Worm (Caenorhabditis elegans): ENCODE measurements around the gene C09E7.7.
"Not testable (repeated sequence)": the region's sequence is repeated elsewhere in the genome, so short reads cannot be mapped to it uniquely, and the experiment has no call there.

DNA sequence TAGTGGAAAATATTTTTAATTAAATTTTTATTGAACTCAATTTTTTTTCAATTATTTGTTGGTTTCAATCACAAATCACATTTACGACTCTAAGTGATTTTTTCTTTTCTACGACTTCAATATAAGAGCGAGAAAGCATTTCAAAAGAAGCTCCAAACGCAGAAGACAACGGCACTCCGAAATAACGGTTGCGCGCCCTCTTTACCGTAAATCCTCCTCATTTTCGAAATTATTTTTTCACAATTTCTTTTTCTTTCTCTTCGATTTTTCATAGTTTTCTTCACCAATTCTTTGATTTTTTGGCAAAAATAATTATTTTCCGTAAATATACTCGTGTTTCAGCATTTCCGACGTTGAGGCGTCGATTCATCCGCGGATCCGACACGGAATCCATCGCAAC, 46.9 kb downstream of the C09E7.7 start:
- TF ChIP-seq Y53F4B.3 (GFP tag; IDR thresholded peaks at IDR 0.05); nhr-90 (tag; optimal IDR thresholded peaks at IDR 0.05); ama-1 (optimal IDR thresholded peaks at IDR 0.05); ama-1 (GFP tag; optimal IDR thresholded peaks at IDR 0.05): not testable (repeated sequence)
